Fruit fly (Drosophila melanogaster): ENCODE data around the gene ppk22.

ppk22 gene

dm6 chr3R:24862065-24862464 lies 2.5 kb upstream of the ppk22 start, which contains the start of gene CG13640:
TSS of gene CG13640 (minus strand) at chr3R:24862165.
- TF ChIP-seq Scr (GFP tag; IDR thresholded peaks at IDR 0.05; ENCODE audit: partially characterized antibody) (no peak), CG18262 (tag; optimal IDR thresholded peaks at IDR 0.05) (no peak), vvl (GFP tag; IDR thresholded peaks at IDR 0.05) (0 out of 2 replicates have a peak, but pooled peaks have one; percentile 24), Med (GFP tag) (peak; percentile 7), CG10462 (GFP tag; optimal IDR thresholded peaks at IDR 0.05) (no peak)

- TF ChIP-seq CG14441 (GFP tag; IDR thresholded peaks at IDR 0.05) (0 out of 2 replicates have a peak, but pooled peaks have one; percentile 5), chinmo (GFP tag; IDR thresholded peaks at IDR 0.05; ENCODE audit: partially characterized antibody) (0 out of 4 replicates have a peak, but pooled peaks have one; percentile 48), row (GFP tag; IDR thresholded peaks at IDR 0.05) (0 out of 3 replicates have a peak, but pooled peaks have one; percentile 34), Dek (tag; optimal IDR thresholded peaks at IDR 0.05) (no peak)
Observed at dm6 chr3R:24860316-24860826, 770 bp upstream of the ppk22 start, which contains the start of gene CG13639. TSS of gene CG13639 (minus strand) at chr3R:24860366.

- no peak for TF ChIP-seq CG1603 (tag; optimal IDR thresholded peaks at IDR 0.05)
- no peak for TF ChIP-seq CG11723 (GFP tag; optimal IDR thresholded peaks at IDR 0.05)
- TF ChIP-seq jigr1 (GFP tag; IDR thresholded peaks at IDR 0.05), result no peak
- TF ChIP-seq CG17361 (GFP tag; IDR thresholded peaks at IDR 0.05), result no peak
- TF ChIP-seq CG32767 (GFP tag; IDR thresholded peaks at IDR 0.05), result no peak
- TF ChIP-seq D19B (GFP tag; optimal IDR thresholded peaks at IDR 0.05), result no peak
- TF ChIP-seq CG14050 (GFP tag; IDR thresholded peaks at IDR 0.05), result no peak
- no peak for TF ChIP-seq Atf-2 (GFP tag; optimal IDR thresholded peaks at IDR 0.05)
- TF ChIP-seq Xbp1 (GFP tag; optimal IDR thresholded peaks at IDR 0.05), result no peak
- no peak for TF ChIP-seq CG12299 (tag; optimal IDR thresholded peaks at IDR 0.05)
- no peak for TF ChIP-seq Med (GFP tag)
- TF ChIP-seq crol (GFP tag; IDR thresholded peaks at IDR 0.05), result no peak
- TF ChIP-seq CG12236 (GFP tag; optimal IDR thresholded peaks at IDR 0.05), result no peak
- TF ChIP-seq CG17829 (tag; optimal IDR thresholded peaks at IDR 0.05), result no peak
- no peak for TF ChIP-seq Lim3 (GFP tag; IDR thresholded peaks at IDR 0.05)
- TF ChIP-seq Optix (GFP tag; IDR thresholded peaks at IDR 0.05), result no peak
Observed at dm6 chr3R:24857459-24857858, 2.1 kb downstream of the ppk22 start, which contains the start of gene CAH4. TSS of gene CAH4 (minus strand) at chr3R:24857559.

dm6 chr3R:24856143-24856542 lies 3.5 kb downstream of the ppk22 start, which contains the start of gene HDAC11:
TSS of gene HDAC11 (minus strand) at chr3R:24856243.
- TF ChIP-seq Fer1 (GFP tag; optimal IDR thresholded peaks at IDR 0.05) (no peak), Adf1 (GFP tag; IDR thresholded peaks at IDR 0.05) (no peak), H15 (GFP tag; IDR thresholded peaks at IDR 0.05) (no peak), mld (GFP tag; IDR thresholded peaks at IDR 0.05; ENCODE audit: partially characterized antibody) (no peak), Sry-δ (GFP tag; optimal IDR thresholded peaks at IDR 0.05) (no peak), chm (GFP tag; IDR thresholded peaks at IDR 0.05) (no peak), CG14441 (GFP tag; IDR thresholded peaks at IDR 0.05) (no peak), sna (GFP tag; IDR thresholded peaks at IDR 0.05; ENCODE audit: partially characterized antibody) (no peak), twi (tag; optimal IDR thresholded peaks at IDR 0.05) (no peak), run (tag; optimal IDR thresholded peaks at IDR 0.05) (no peak), CG2120 (GFP tag; optimal IDR thresholded peaks at IDR 0.05) (no peak), toy (GFP tag; IDR thresholded peaks at IDR 0.05) (no peak), CG6765 (GFP tag; optimal IDR thresholded peaks at IDR 0.05) (no peak), org-1 (GFP tag; optimal IDR thresholded peaks at IDR 0.05) (no peak), Kr (GFP tag; optimal IDR thresholded peaks at IDR 0.05) (no peak)
